Worm (Caenorhabditis elegans): ENCODE measurements around the gene B0336.7.

DNA sequence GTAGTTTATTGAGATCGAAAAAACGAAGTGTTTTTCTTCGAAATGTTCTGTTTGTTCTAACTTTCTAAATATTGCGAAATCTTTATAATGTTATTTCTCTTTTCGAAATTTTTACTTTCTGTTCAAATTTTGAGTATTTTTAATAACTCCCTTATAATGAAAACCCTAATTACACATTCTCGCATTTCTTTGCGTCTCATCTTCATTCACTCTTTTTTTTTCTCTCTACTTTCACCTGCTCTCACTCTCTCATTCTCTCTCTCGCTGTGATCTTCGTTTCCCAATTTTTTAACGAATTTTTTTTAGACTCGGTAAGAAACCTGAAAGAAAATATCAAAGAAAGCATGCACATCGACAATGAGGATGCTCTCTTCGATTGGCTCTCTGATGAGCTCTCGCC lies 14.1 kb upstream of the B0336.7 start, which contains the start of gene rbm-26:
- TF ChIP-seq mes-2 (tag; optimal IDR thresholded peaks at IDR 0.05; ENCODE audit: poor library complexity, severe bottlenecking): no peak
- no peak for TF ChIP-seq nhr-237 (tag; optimal IDR thresholded peaks at IDR 0.05)
- TF ChIP-seq nhr-102 (tag; optimal IDR thresholded peaks at IDR 0.05): no peak
- no peak for TF ChIP-seq ces-1 (GFP tag; optimal IDR thresholded peaks at IDR 0.05)
- TF ChIP-seq dpl-1 (GFP tag; optimal IDR thresholded peaks at IDR 0.05): no peak
- no peak for TF ChIP-seq T26A8.4 (GFP tag; IDR thresholded peaks at IDR 0.05)
- TF ChIP-seq ceh-82 (tag; optimal IDR thresholded peaks at IDR 0.05): no peak
- no peak for TF ChIP-seq nhr-77 (tag; optimal IDR thresholded peaks at IDR 0.05)
- no peak for TF ChIP-seq lsy-2 (tag; optimal IDR thresholded peaks at IDR 0.05)
- no peak for TF ChIP-seq dmd-6 (GFP tag; IDR thresholded peaks at IDR 0.05)
- no peak for TF ChIP-seq nhr-11 (tag; optimal IDR thresholded peaks at IDR 0.05)
- TF ChIP-seq ama-1 (optimal IDR thresholded peaks at IDR 0.05): no peak
- TF ChIP-seq jun-1 (tag; optimal IDR thresholded peaks at IDR 0.05): no peak

Data from whole organism, L4 larva.